Worm (Caenorhabditis elegans) whole organism, L1 larva: ENCODE results near the gene Y8A9A.2.

Source experiments
- C16A3.4 ChIP-seq: fragments of 150-350 bp; optimal IDR thresholded peaks from 2 replicates; lab custom pipeline; 2014; ENCODE audit warnings: missing biosample characterization, missing genetic modification characterization
- ceh-82 ChIP-seq, 3 experiments: fragments of 150-350 bp in 1 of 3; sonication (generic microtip) in 2 of 3; optimal IDR thresholded peaks; 2 replicates each; lab custom pipeline; 2014 to 2017; ENCODE audit warnings: missing biosample characterization in 3 of 3, missing genetic modification characterization in 3 of 3
- lin-13 ChIP-seq: fragments of 150-350 bp; optimal IDR thresholded peaks from 2 replicates; lab custom pipeline; 2014; ENCODE audit warnings: missing biosample characterization, missing genetic modification reagents, missing genetic modification characterization
- lin-15B ChIP-seq: fragments of 150-350 bp; sonication (generic microtip); optimal IDR thresholded peaks from 3 replicates; lab custom pipeline; 2014; ENCODE audit warnings: missing biosample characterization, missing genetic modification characterization
- nhr-11 ChIP-seq: fragments of 150-350 bp; optimal IDR thresholded peaks from 2 replicates; lab custom pipeline; 2014; ENCODE audit warnings: missing biosample characterization, missing genetic modification characterization
- nhr-28 ChIP-seq: fragments of 150-350 bp; optimal IDR thresholded peaks from 2 replicates; lab custom pipeline; 2014; ENCODE audit warnings: missing biosample characterization, missing genetic modification characterization
- pqm-1 ChIP-seq: sonication (generic microtip); optimal IDR thresholded peaks from 3 replicates; lab custom pipeline; 2017; ENCODE audit warnings: missing biosample characterization, missing genetic modification characterization
- unc-86 ChIP-seq: sonication (generic microtip); optimal IDR thresholded peaks from 2 replicates; lab custom pipeline; 2016; ENCODE audit warnings: missing genetic modification characterization, missing compliant biosample characterization

- no peak for TF ChIP-seq lin-15B (tag; lab: Kevin White, UChicago)
- TF ChIP-seq nhr-28 (tag; lab: Kevin White, UChicago): no peak
- TF ChIP-seq pqm-1 (tag; lab: Kevin White, UChicago): no peak
- TF ChIP-seq unc-86 (tag; lab: Kevin White, UChicago): no peak
- TF ChIP-seq C16A3.4: no peak
- TF ChIP-seq lin-13 (GFP tag; lab: Kevin White, UChicago): no peak
- TF ChIP-seq nhr-11: no peak
- TF ChIP-seq ceh-82 (tag; optimal IDR thresholded peaks at IDR 0.05; lab: Kevin White, UChicago): no peak
Measured at ce11 chrII:3764486-3764885, 30.9 kb upstream of the Y8A9A.2 start, which contains the start of gene srx-112.
